Worm (Caenorhabditis elegans): ENCODE results near the gene K05F1.1.

- TF ChIP-seq nhr-6 (tag; optimal IDR thresholded peaks at IDR 0.05), result no peak
- TF ChIP-seq lsy-2 (tag; optimal IDR thresholded peaks at IDR 0.05), result no peak
- no peak for TF ChIP-seq snpc-4 (tag; optimal IDR thresholded peaks at IDR 0.05)
- no peak for TF ChIP-seq zfp-3 (GFP tag; conservative IDR thresholded peaks at IDR 0.05)
- no peak for TF ChIP-seq zag-1 (tag; optimal IDR thresholded peaks at IDR 0.05)
Observed at ce11 chrII:5768274-5768820, 32.8 kb upstream of the K05F1.1 start.

Measured in whole organism, L4 larva.